Worm (Caenorhabditis elegans) whole organism, L2 larva: ENCODE data around the gene Y113G7A.16.
A peak's percentile ranks its signal among the peaks of the same experiment; 100 is the strongest.

Experiments used
- F13H6.1 ChIP-seq: sonication (generic microtip); optimal IDR thresholded peaks from 2 replicates; lab custom pipeline; 2016; ENCODE audit warnings: missing genetic modification characterization, missing compliant biosample characterization
- R02D3.7 ChIP-seq: fragments of 150-350 bp; optimal IDR thresholded peaks from 2 replicates; lab custom pipeline; 2014; ENCODE audit warnings: missing biosample characterization, missing genetic modification characterization
- Y55F3AM.14 ChIP-seq: fragments of 200-800 bp; sonication (Bioruptor generic); optimal IDR thresholded peaks from 2 replicates; lab custom pipeline; 2018; ENCODE audit warnings: mild to moderate bottlenecking, missing genetic modification characterization, missing compliant biosample characterization
- ZK546.5 ChIP-seq: sonication (generic microtip); optimal IDR thresholded peaks from 2 replicates; lab custom pipeline; 2017; ENCODE audit warnings: missing biosample characterization, missing genetic modification characterization
- alr-1 ChIP-seq: fragments of 150-350 bp; optimal IDR thresholded peaks from 2 replicates; lab custom pipeline; 2014; ENCODE audit warnings: missing biosample characterization, missing genetic modification characterization
- aly-2 ChIP-seq: fragments of 150-350 bp; optimal IDR thresholded peaks from 2 replicates; lab custom pipeline; 2014; ENCODE audit warnings: missing biosample characterization, missing genetic modification characterization
- ama-1 ChIP-seq: fragments of 150-350 bp; optimal IDR thresholded peaks from 2 replicates; lab custom pipeline; 2018; ENCODE audit warnings: inconsistent platforms
- blmp-1 ChIP-seq: sonication (generic microtip); optimal IDR thresholded peaks from 2 replicates; lab custom pipeline; 2017; ENCODE audit warnings: missing genetic modification characterization, mild to moderate bottlenecking, missing compliant biosample characterization, antibody characterized with exemption, moderate library complexity; ENCODE audit not compliant: insufficient read depth
- ceh-16 ChIP-seq: fragments of 150-350 bp; optimal IDR thresholded peaks from 2 replicates; lab custom pipeline; 2014; ENCODE audit warnings: missing biosample characterization, missing genetic modification characterization
- ceh-82 ChIP-seq: fragments of 150-350 bp; optimal IDR thresholded peaks from 2 replicates; lab custom pipeline; 2014; ENCODE audit warnings: missing biosample characterization, missing genetic modification characterization
- crh-2 ChIP-seq: sonication (generic microtip); optimal IDR thresholded peaks from 2 replicates; lab custom pipeline; 2017; ENCODE audit warnings: missing biosample characterization, missing genetic modification characterization
- dmd-4 ChIP-seq: sonication (generic microtip); optimal IDR thresholded peaks from 2 replicates; lab custom pipeline; 2017; ENCODE audit warnings: missing biosample characterization, missing genetic modification characterization
- egl-27 ChIP-seq: sonication (generic microtip); optimal IDR thresholded peaks from 3 replicates; lab custom pipeline; 2017; ENCODE audit warnings: missing biosample characterization, missing genetic modification reagents, missing genetic modification characterization
- elt-1 ChIP-seq: fragments of 150-350 bp; optimal IDR thresholded peaks from 2 replicates; lab custom pipeline; 2014; ENCODE audit warnings: missing biosample characterization, missing genetic modification characterization
- elt-3 ChIP-seq: sonication (generic microtip); optimal IDR thresholded peaks from 2 replicates; lab custom pipeline; 2017; ENCODE audit warnings: missing biosample characterization, missing genetic modification characterization
- fos-1 ChIP-seq: fragments of 150-350 bp; optimal IDR thresholded peaks from 2 replicates; lab custom pipeline; 2014; ENCODE audit warnings: missing biosample characterization, missing genetic modification characterization
- gmeb-1 ChIP-seq: fragments of 150-350 bp; optimal IDR thresholded peaks from 2 replicates; lab custom pipeline; 2014; ENCODE audit warnings: missing biosample characterization, missing genetic modification characterization
- lin-13 ChIP-seq: fragments of 150-350 bp; optimal IDR thresholded peaks from 2 replicates; lab custom pipeline; 2014; ENCODE audit warnings: missing biosample characterization, missing genetic modification reagents, missing genetic modification characterization
- lsy-2 ChIP-seq, 2 experiments: fragments of 150-350 bp in 1 of 2; sonication (generic microtip) in 1 of 2; optimal IDR thresholded peaks; 2 replicates each; lab custom pipeline; 2014 to 2017; ENCODE audit warnings: missing biosample characterization in 2 of 2, missing genetic modification characterization in 2 of 2
- mbf-1 ChIP-seq: sonication (generic microtip); optimal IDR thresholded peaks from 2 replicates; lab custom pipeline; 2017; ENCODE audit warnings: missing biosample characterization, missing genetic modification characterization
- mdl-1 ChIP-seq, 2 experiments: fragments of 150-350 bp in 1 of 2; sonication (generic microtip) in 1 of 2; optimal IDR thresholded peaks; 2 replicates each; lab custom pipeline; 2017; ENCODE audit warnings: missing biosample characterization in 2 of 2, missing genetic modification characterization in 2 of 2
- nhr-10 ChIP-seq: sonication (generic microtip); optimal IDR thresholded peaks from 2 replicates; lab custom pipeline; 2017; ENCODE audit warnings: missing biosample characterization, missing genetic modification characterization
- nhr-11 ChIP-seq: fragments of 150-350 bp; optimal IDR thresholded peaks from 2 replicates; lab custom pipeline; 2014; ENCODE audit warnings: missing biosample characterization, missing genetic modification characterization
- nhr-12 ChIP-seq: fragments of 150-350 bp; optimal IDR thresholded peaks from 2 replicates; lab custom pipeline; 2014; ENCODE audit warnings: missing biosample characterization, missing genetic modification characterization
- nhr-129 ChIP-seq: fragments of 150-350 bp; optimal IDR thresholded peaks from 2 replicates; lab custom pipeline; 2014; ENCODE audit warnings: missing biosample characterization, missing genetic modification characterization
- nhr-23 ChIP-seq: fragments of 150-350 bp; optimal IDR thresholded peaks from 2 replicates; lab custom pipeline; 2014; ENCODE audit warnings: missing biosample characterization, missing genetic modification reagents, missing genetic modification characterization
- nhr-237 ChIP-seq: fragments of 150-350 bp; optimal IDR thresholded peaks from 2 replicates; lab custom pipeline; 2014; ENCODE audit warnings: missing biosample characterization, missing genetic modification characterization
- nhr-6 ChIP-seq: fragments of 150-350 bp; optimal IDR thresholded peaks from 2 replicates; lab custom pipeline; 2014; ENCODE audit warnings: missing biosample characterization, missing genetic modification characterization
- peb-1 ChIP-seq: fragments of 150-350 bp; optimal IDR thresholded peaks from 2 replicates; lab custom pipeline; 2014; ENCODE audit warnings: missing biosample characterization, missing genetic modification characterization
- sem-4 ChIP-seq: fragments of 150-350 bp; optimal IDR thresholded peaks from 2 replicates; lab custom pipeline; 2014; ENCODE audit warnings: missing biosample characterization, missing genetic modification reagents, missing genetic modification characterization
- skn-1 ChIP-seq: sonication (generic microtip); optimal IDR thresholded peaks from 2 replicates; lab custom pipeline; 2017; ENCODE audit warnings: missing biosample characterization, missing genetic modification characterization
- unc-55 ChIP-seq: fragments of 150-350 bp; sonication (generic microtip); optimal IDR thresholded peaks from 3 replicates; lab custom pipeline; 2014; ENCODE audit warnings: missing biosample characterization, missing genetic modification reagents, missing genetic modification characterization
- unc-62 ChIP-seq: fragments of 150-350 bp; optimal IDR thresholded peaks from 2 replicates; lab custom pipeline; 2014; ENCODE audit warnings: missing biosample characterization, missing genetic modification reagents, missing genetic modification characterization
- ztf-1 ChIP-seq: fragments of 200-800 bp; sonication (Bioruptor generic); conservative IDR thresholded peaks from 2 replicates; pipeline ENCODE4 v1.3.6; 2022; ENCODE audit warnings: missing genetic modification characterization, missing compliant biosample characterization
- ztf-11 ChIP-seq: sonication (generic microtip); optimal IDR thresholded peaks from 2 replicates; lab custom pipeline; 2017; ENCODE audit warnings: missing biosample characterization, missing genetic modification characterization
- ztf-4 ChIP-seq: fragments of 150-350 bp; optimal IDR thresholded peaks from 2 replicates; lab custom pipeline; 2014; ENCODE audit warnings: missing biosample characterization, missing genetic modification characterization

Gene Y113G7A.16

DNA sequence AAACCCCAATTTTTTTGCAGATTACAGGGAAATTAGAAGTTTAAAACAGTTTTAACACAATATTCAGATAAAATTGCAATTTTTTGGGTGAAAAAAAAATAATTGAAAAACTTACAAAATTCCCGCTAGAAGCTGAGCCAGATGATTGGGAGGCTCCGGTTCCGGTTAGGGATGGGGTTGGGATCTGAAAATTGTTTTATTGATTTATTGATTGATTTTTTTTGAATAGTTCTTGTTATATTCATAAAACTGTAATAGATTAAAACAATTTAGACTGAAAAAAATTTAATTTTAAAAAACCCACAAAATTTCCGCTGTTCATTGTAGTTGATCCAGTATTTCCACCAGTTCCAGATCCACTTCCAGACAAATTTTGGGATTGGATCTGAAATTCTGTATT, 22.0 kb downstream of the Y113G7A.16 start:
- TF ChIP-seq mbf-1 (tag; lab: Kevin White, UChicago) (no peak), skn-1 (tag; lab: Kevin White, UChicago) (no peak), unc-55 (GFP tag; lab: Kevin White, UChicago) (no peak), nhr-6 (tag; lab: Kevin White, UChicago) (no peak), alr-1 (tag; lab: Kevin White, UChicago) (no peak), ama-1 (lab: Kevin White, UChicago) (no peak), ceh-82 (tag; lab: Kevin White, UChicago) (no peak), blmp-1 (no peak), nhr-23 (tag; lab: Kevin White, UChicago) (no peak), elt-1 (no peak), aly-2 (no peak), nhr-10 (tag; lab: Kevin White, UChicago) (no peak)

- TF ChIP-seq peb-1 (tag; lab: Kevin White, UChicago) (no peak), ztf-1 (GFP tag; lab: Robert Waterston, UW) (0 out of 2 replicates have a peak, but pooled peaks have one; percentile 22)
These were observed 24.1 kb downstream of the Y113G7A.16 start for ce11 chrV:20061498-20061897.

- TF ChIP-seq ama-1 (lab: Kevin White, UChicago) (no peak), ceh-82 (tag; lab: Kevin White, UChicago) (no peak), gmeb-1 (tag; lab: Kevin White, UChicago) (no peak), ztf-11 (no peak), nhr-23 (tag; lab: Kevin White, UChicago) (no peak), crh-2 (tag; lab: Kevin White, UChicago) (no peak), elt-1 (no peak), nhr-6 (tag; lab: Kevin White, UChicago) (no peak), Y55F3AM.14 (GFP tag; lab: Kevin White, UChicago) (no peak), lsy-2 (tag; optimal IDR thresholded peaks at IDR 0.05; lab: Kevin White, UChicago) (no peak), egl-27 (tag; lab: Kevin White, UChicago) (no peak), unc-62 (no peak), R02D3.7 (no peak), elt-3 (tag; lab: Kevin White, UChicago) (no peak), lin-13 (no peak), nhr-11 (no peak)
These were observed 26.7 kb downstream of the Y113G7A.16 start, which contains the start of gene ttx-1 for ce11 chrV:20064076-20064475. Gene ttx-1, minus strand, starts transcription at chrV:20064176.

DNA sequence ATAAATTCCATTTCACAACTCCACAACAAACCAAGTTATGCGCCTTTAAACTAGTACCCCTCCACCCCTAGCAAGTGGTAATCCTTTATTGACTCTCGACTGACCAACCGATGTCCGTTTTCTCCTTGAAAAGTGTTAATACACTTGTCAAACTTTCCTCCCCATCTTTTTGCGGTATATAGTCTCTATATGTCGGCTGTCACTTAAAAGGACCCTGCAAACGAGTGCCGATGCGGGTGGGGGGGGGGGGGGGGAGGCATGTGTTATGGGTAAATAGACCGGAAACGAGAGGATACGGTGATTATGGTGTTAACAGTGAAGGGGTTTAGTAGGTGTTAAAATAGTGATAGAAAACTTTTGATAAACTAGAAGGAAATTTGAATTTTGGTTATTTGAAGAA, 27.7 kb downstream of the Y113G7A.16 start:
- TF ChIP-seq lin-13 = no peak
- TF ChIP-seq nhr-12 (tag; lab: Kevin White, UChicago) = no peak
- no peak for TF ChIP-seq fos-1 (tag; lab: Kevin White, UChicago)
- TF ChIP-seq ZK546.5 (tag; lab: Kevin White, UChicago) = no peak
- TF ChIP-seq nhr-237 (tag; lab: Kevin White, UChicago) = no peak
- TF ChIP-seq ztf-1 (GFP tag; lab: Robert Waterston, UW) = no peak
- no peak for TF ChIP-seq ceh-16 (tag; lab: Kevin White, UChicago)
- no peak for TF ChIP-seq dmd-4 (tag; lab: Kevin White, UChicago)
- TF ChIP-seq F13H6.1 (tag; lab: Kevin White, UChicago) = no peak
- no peak for TF ChIP-seq sem-4 (tag; lab: Kevin White, UChicago)
- no peak for TF ChIP-seq nhr-10 (tag; lab: Kevin White, UChicago)
- no peak for TF ChIP-seq mbf-1 (tag; lab: Kevin White, UChicago)
- TF ChIP-seq mdl-1 (tag; optimal IDR thresholded peaks at IDR 0.05; lab: Kevin White, UChicago) = no peak
- TF ChIP-seq ztf-4 (tag; lab: Kevin White, UChicago) = no peak
- TF ChIP-seq nhr-129 (tag; lab: Kevin White, UChicago) = no peak
- TF ChIP-seq, all 48 proteins: peak for 0

ce11 chrV:20067075-20067474, 29.7 kb downstream of the Y113G7A.16 start:
- TF ChIP-seq elt-3 (tag; lab: Kevin White, UChicago) = no peak
- TF ChIP-seq, all 48 proteins: peak for 0
